Fruit fly (Drosophila melanogaster) whole organism, prepupa: Measurements from ENCODE around the gene CG31068.
A peak's percentile ranks its signal among the peaks of the same experiment; 100 is the strongest.

Experiments used
- Blimp-1 ChIP-seq: fragments of 200-800 bp; sonication (Bioruptor generic); optimal IDR thresholded peaks from 3 replicates; lab custom pipeline; 2017; ENCODE audit warnings: missing biosample characterization, missing genetic modification characterization, mild to moderate bottlenecking, moderate library complexity, missing genetic modification reagents
- CG10631 ChIP-seq: fragments of 200-800 bp; sonication (Bioruptor generic); optimal IDR thresholded peaks from 2 replicates; lab custom pipeline; 2016; ENCODE audit warnings: missing biosample characterization, missing genetic modification characterization
- CG10669 ChIP-seq: fragments of 200-800 bp; sonication (Bioruptor generic); optimal IDR thresholded peaks from 3 replicates; lab custom pipeline; 2018; ENCODE audit warnings: missing biosample characterization, mild to moderate bottlenecking, missing genetic modification characterization, moderate library complexity
- CG11762 ChIP-seq: fragments of 200-800 bp; sonication (Bioruptor generic); optimal IDR thresholded peaks from 3 replicates; lab custom pipeline; 2016; ENCODE audit warnings: missing biosample characterization, missing genetic modification characterization; ENCODE audit not compliant: insufficient read depth
- CG11902 ChIP-seq: fragments of 200-800 bp; sonication (Bioruptor generic); optimal IDR thresholded peaks from 3 replicates; lab custom pipeline; 2016; ENCODE audit warnings: missing biosample characterization, missing genetic modification characterization
- CG15336 ChIP-seq: fragments of 200-800 bp; sonication (Bioruptor generic); IDR thresholded peaks from 2 replicates; pipeline ENCODE4 v1.3.6; 2022; ENCODE audit warnings: missing biosample characterization, missing genetic modification characterization
- CG1621 ChIP-seq: fragments of 200-800 bp; sonication (Bioruptor generic); optimal IDR thresholded peaks from 3 replicates; lab custom pipeline; 2018; ENCODE audit warnings: missing biosample characterization, mild to moderate bottlenecking, missing genetic modification characterization
- CG16779 ChIP-seq: fragments of 200-800 bp; sonication (Bioruptor generic); optimal IDR thresholded peaks from 3 replicates; lab custom pipeline; 2017; ENCODE audit warnings: missing biosample characterization, mild to moderate bottlenecking, missing genetic modification characterization
- CG31627 ChIP-seq: fragments of 200-800 bp; sonication (Bioruptor generic); optimal IDR thresholded peaks from 3 replicates; lab custom pipeline; 2016; ENCODE audit warnings: missing biosample characterization, missing genetic modification characterization
- CG32006 ChIP-seq: fragments of 200-800 bp; sonication (Bioruptor generic); optimal IDR thresholded peaks from 3 replicates; lab custom pipeline; 2017; ENCODE audit warnings: missing biosample characterization, mild to moderate bottlenecking, missing genetic modification characterization
- CG34406 ChIP-seq: fragments of 200-800 bp; sonication (Bioruptor generic); optimal IDR thresholded peaks from 3 replicates; lab custom pipeline; 2016; ENCODE audit warnings: missing biosample characterization, missing genetic modification characterization
- CG3919 ChIP-seq: fragments of 200-800 bp; sonication (Bioruptor generic); optimal IDR thresholded peaks from 3 replicates; lab custom pipeline; 2016; ENCODE audit warnings: missing biosample characterization, missing genetic modification characterization
- CG6163 ChIP-seq: fragments of 200-800 bp; sonication (Bioruptor generic); IDR thresholded peaks from 3 replicates; pipeline ENCODE4 v1.3.6; 2022; ENCODE audit warnings: missing biosample characterization, missing genetic modification characterization
- CG6792 ChIP-seq: fragments of 200-800 bp; sonication (Bioruptor generic); optimal IDR thresholded peaks from 3 replicates; lab custom pipeline; 2016; ENCODE audit warnings: missing biosample characterization, missing genetic modification characterization
- CG6808 ChIP-seq: fragments of 200-800 bp; sonication (Bioruptor generic); optimal IDR thresholded peaks from 3 replicates; lab custom pipeline; 2017; ENCODE audit warnings: missing biosample characterization, missing genetic modification characterization, mild to moderate bottlenecking, moderate library complexity, missing genetic modification reagents
- CG6854 ChIP-seq: fragments of 200-800 bp; sonication (Bioruptor generic); optimal IDR thresholded peaks from 2 replicates; lab custom pipeline; 2017; ENCODE audit warnings: missing biosample characterization, mild to moderate bottlenecking, missing genetic modification characterization
- CG7368 ChIP-seq: fragments of 200-800 bp; sonication (Bioruptor generic); optimal IDR thresholded peaks from 3 replicates; lab custom pipeline; 2016; ENCODE audit warnings: missing biosample characterization, missing genetic modification characterization
- CG8119 ChIP-seq: fragments of 200-800 bp; sonication (Bioruptor generic); IDR thresholded peaks from 3 replicates; pipeline ENCODE4 v1.3.6; 2022; ENCODE audit warnings: missing biosample characterization, missing genetic modification characterization
- CG8319 ChIP-seq: fragments of 200-800 bp; sonication (Bioruptor generic); optimal IDR thresholded peaks from 3 replicates; lab custom pipeline; 2016; ENCODE audit warnings: missing biosample characterization, missing genetic modification characterization
- CG8632 ChIP-seq: fragments of 200-800 bp; sonication (Bioruptor generic); optimal IDR thresholded peaks from 3 replicates; lab custom pipeline; 2016; ENCODE audit warnings: missing biosample characterization, missing genetic modification characterization
- CG9139 ChIP-seq: fragments of 200-800 bp; sonication (Bioruptor generic); optimal IDR thresholded peaks from 3 replicates; lab custom pipeline; 2017; ENCODE audit warnings: missing biosample characterization, mild to moderate bottlenecking, missing genetic modification characterization
- Eip75B ChIP-seq: fragments of 200-800 bp; sonication (Bioruptor generic); optimal IDR thresholded peaks from 3 replicates; lab custom pipeline; 2016; ENCODE audit warnings: missing biosample characterization, missing genetic modification characterization
- Eip78C ChIP-seq: fragments of 200-800 bp; sonication (Bioruptor generic); peaks from one replicate; lab custom pipeline; 2016; ENCODE audit warnings: missing biosample characterization, missing genetic modification characterization
- Eip93F ChIP-seq: fragments of 200-800 bp; sonication (Bioruptor generic); optimal IDR thresholded peaks from 2 replicates; lab custom pipeline; 2016; ENCODE audit warnings: missing biosample characterization, mild to moderate bottlenecking, missing genetic modification characterization
- Ets21C ChIP-seq: fragments of 200-800 bp; sonication (Bioruptor generic); optimal IDR thresholded peaks from 3 replicates; lab custom pipeline; 2016; ENCODE audit warnings: missing biosample characterization, missing genetic modification characterization
- Gug ChIP-seq: fragments of 200-800 bp; sonication (Bioruptor generic); IDR thresholded peaks from 2 replicates; pipeline ENCODE4 v1.3.6; 2022; ENCODE audit warnings: missing biosample characterization, missing genetic modification characterization
- Hr38 ChIP-seq: sonication (Bioruptor generic); optimal IDR thresholded peaks from 2 replicates; lab custom pipeline; 2016; ENCODE audit warnings: missing biosample characterization, missing genetic modification characterization
- Hr39 ChIP-seq: fragments of 200-800 bp; sonication (Bioruptor generic); optimal IDR thresholded peaks from 2 replicates; lab custom pipeline; 2016; ENCODE audit warnings: missing biosample characterization, missing genetic modification characterization
- Lpt ChIP-seq: fragments of 200-800 bp; sonication (Bioruptor generic); optimal IDR thresholded peaks from 3 replicates; lab custom pipeline; 2016; ENCODE audit warnings: missing biosample characterization, missing genetic modification characterization
- Met ChIP-seq: fragments of 200-800 bp; sonication (Bioruptor generic); optimal IDR thresholded peaks from 3 replicates; lab custom pipeline; 2016; ENCODE audit warnings: missing biosample characterization, missing genetic modification characterization
- OdsH ChIP-seq: fragments of 200-800 bp; sonication (Bioruptor generic); optimal IDR thresholded peaks from 3 replicates; lab custom pipeline; 2016; ENCODE audit warnings: missing biosample characterization, missing genetic modification characterization
- Smox ChIP-seq: fragments of 200-800 bp; sonication (Bioruptor generic); optimal IDR thresholded peaks from 3 replicates; lab custom pipeline; 2016; ENCODE audit warnings: missing biosample characterization, missing genetic modification characterization
- Sox14 ChIP-seq: fragments of 200-800 bp; sonication (Bioruptor generic); optimal IDR thresholded peaks from 3 replicates; lab custom pipeline; 2016; ENCODE audit warnings: missing biosample characterization, missing genetic modification characterization
- Sox15 ChIP-seq: fragments of 200-800 bp; sonication (Bioruptor generic); optimal IDR thresholded peaks from 3 replicates; lab custom pipeline; 2016; ENCODE audit warnings: missing biosample characterization, missing genetic modification characterization
- achi ChIP-seq: fragments of 200-800 bp; sonication (Bioruptor generic); optimal IDR thresholded peaks from 3 replicates; lab custom pipeline; 2016; ENCODE audit warnings: missing biosample characterization, missing genetic modification characterization
- cyc ChIP-seq: fragments of 200-800 bp; sonication (Bioruptor generic); optimal IDR thresholded peaks from 3 replicates; lab custom pipeline; 2016; ENCODE audit warnings: missing biosample characterization, missing genetic modification characterization
- dac ChIP-seq: fragments of 200-800 bp; sonication (Bioruptor generic); optimal IDR thresholded peaks from 2 replicates; lab custom pipeline; 2017; ENCODE audit warnings: missing biosample characterization, mild to moderate bottlenecking, missing genetic modification characterization
- dsx ChIP-seq: fragments of 200-800 bp; optimal IDR thresholded peaks from 3 replicates; lab custom pipeline; 2019; ENCODE audit warnings: missing biosample characterization, mild to moderate bottlenecking, missing genetic modification characterization, moderate library complexity; ENCODE audit not compliant: poor library complexity, severe bottlenecking
- eg ChIP-seq: fragments of 200-800 bp; sonication (Bioruptor generic); IDR thresholded peaks from 3 replicates; pipeline ENCODE4 v1.3.6; 2022; ENCODE audit warnings: missing biosample characterization, missing genetic modification characterization
- fd59A ChIP-seq: fragments of 200-800 bp; sonication (Bioruptor generic); optimal IDR thresholded peaks from 2 replicates; lab custom pipeline; 2017; ENCODE audit warnings: missing biosample characterization, mild to moderate bottlenecking, missing genetic modification characterization, missing genetic modification reagents
- fd85E ChIP-seq: fragments of 200-800 bp; sonication (Bioruptor generic); optimal IDR thresholded peaks from 3 replicates; lab custom pipeline; 2016; ENCODE audit warnings: missing biosample characterization, missing genetic modification characterization
- fkh ChIP-seq: fragments of 200-800 bp; sonication (Bioruptor generic); optimal IDR thresholded peaks from 3 replicates; lab custom pipeline; 2017; ENCODE audit warnings: missing biosample characterization, mild to moderate bottlenecking, missing genetic modification characterization, moderate library complexity
- lz ChIP-seq: fragments of 200-800 bp; sonication (Bioruptor generic); optimal IDR thresholded peaks from 3 replicates; lab custom pipeline; 2016; ENCODE audit warnings: missing biosample characterization, missing genetic modification characterization
- pdm3 ChIP-seq: fragments of 200-800 bp; sonication (Bioruptor generic); optimal IDR thresholded peaks from 3 replicates; lab custom pipeline; 2016; ENCODE audit warnings: missing biosample characterization, missing genetic modification characterization
- salr ChIP-seq, 2 experiments: fragments of 200-800 bp; sonication (Bioruptor generic); optimal IDR thresholded peaks; 3 replicates each; lab custom pipeline; 2016 to 2018; ENCODE audit warnings: missing biosample characterization in 2 of 2, missing genetic modification characterization in 2 of 2, mild to moderate bottlenecking in 1 of 2
- ss ChIP-seq, 2 experiments: fragments of 200-800 bp; sonication (Bioruptor generic); optimal IDR thresholded peaks; 2 replicates in 1 of 2; 3 replicates in 1 of 2; lab custom pipeline; 2017 to 2018; ENCODE audit warnings: mild to moderate bottlenecking in 2 of 2, missing biosample characterization in 2 of 2, missing genetic modification characterization in 2 of 2, moderate library complexity in 1 of 2
- svp ChIP-seq: fragments of 200-800 bp; sonication (Bioruptor generic); peaks from one replicate; lab custom pipeline; 2016; ENCODE audit warnings: missing biosample characterization, missing genetic modification characterization
- topi ChIP-seq: fragments of 200-800 bp; sonication (Bioruptor generic); optimal IDR thresholded peaks from 3 replicates; lab custom pipeline; 2016; ENCODE audit warnings: missing biosample characterization, missing genetic modification characterization
- vri ChIP-seq: fragments of 200-800 bp; sonication (Bioruptor generic); optimal IDR thresholded peaks from 3 replicates; lab custom pipeline; 2016; ENCODE audit warnings: missing biosample characterization, mild to moderate bottlenecking, missing genetic modification characterization

Gene CG31068

dm6 chr3R:27197581-27197980 lies 35.9 kb upstream of the CG31068 start (continued):
- TF ChIP-seq fd85E (no peak), dsx (peak; percentile 38)

dm6 chr3R:27198883-27199780 lies 34.4 kb upstream of the CG31068 start:
- no peak for TF ChIP-seq eg (GFP tag; lab: Robert Waterston, UW)
- TF ChIP-seq Eip93F: no peak
- peak; percentile 27 for TF ChIP-seq CG6792 (GFP tag; lab: Kevin White, UChicago)
- TF ChIP-seq CG15336: no peak
- no peak for TF ChIP-seq vri
- peak; percentile 49 for TF ChIP-seq CG6808 (GFP tag; lab: Kevin White, UChicago)
- TF ChIP-seq Blimp-1 (GFP tag; lab: Kevin White, UChicago): no peak
- peak; percentile 89 for TF ChIP-seq Eip78C
- TF ChIP-seq topi (GFP tag; lab: Kevin White, UChicago): peak; percentile 9
- peak; percentile 67 for TF ChIP-seq CG10669 (GFP tag; lab: Kevin White, UChicago)
- TF ChIP-seq ss (GFP tag; optimal IDR thresholded peaks at IDR 0.05; lab: Kevin White, UChicago): peak; percentile 58 to 59
- no peak for TF ChIP-seq CG9139 (GFP tag; lab: Kevin White, UChicago)
- TF ChIP-seq CG16779 (tag; lab: Kevin White, UChicago): no peak
- peak; percentile 48 for TF ChIP-seq CG11762 (GFP tag; lab: Kevin White, UChicago)
- peak; percentile 22 for TF ChIP-seq CG34406 (GFP tag; lab: Kevin White, UChicago)
- TF ChIP-seq lz (GFP tag; lab: Kevin White, UChicago): peak; percentile 25
- TF ChIP-seq dac: no peak
- peak; percentile 33 for TF ChIP-seq CG31627 (GFP tag; lab: Kevin White, UChicago)
- TF ChIP-seq CG8632 (GFP tag; lab: Kevin White, UChicago): peak; percentile 39
- no peak for TF ChIP-seq Met
- TF ChIP-seq Sox15: peak; percentile 47
- TF ChIP-seq Lpt (GFP tag; lab: Kevin White, UChicago): no peak
- TF ChIP-seq Hr39: peak; percentile 27
- peak; percentile 6 for TF ChIP-seq Sox14 (GFP tag; lab: Kevin White, UChicago)
- no peak for TF ChIP-seq Ets21C (GFP tag; lab: Kevin White, UChicago)
- TF ChIP-seq cyc (GFP tag; lab: Kevin White, UChicago): peak; percentile 20
- peak; percentile 47 for TF ChIP-seq fd59A (GFP tag; lab: Kevin White, UChicago)
- TF ChIP-seq CG6854: peak; percentile 46
- peak; percentile 24 for TF ChIP-seq CG7368 (GFP tag; lab: Kevin White, UChicago)
- TF ChIP-seq Hr38 (GFP tag; lab: Kevin White, UChicago): no peak
- TF ChIP-seq CG10631 (GFP tag; lab: Kevin White, UChicago): peak; percentile 28
- TF ChIP-seq CG6163 (GFP tag; lab: Robert Waterston, UW): 0 out of 3 replicates have a peak, but pooled peaks have one; percentile 24
- no peak for TF ChIP-seq CG32006 (GFP tag; lab: Kevin White, UChicago)
- TF ChIP-seq fd85E: no peak
- peak; percentile 46 for TF ChIP-seq Eip75B
- no peak for TF ChIP-seq CG1621
- peak; percentile 50 for TF ChIP-seq pdm3 (GFP tag; lab: Kevin White, UChicago)
- no peak for TF ChIP-seq CG8119 (GFP tag; lab: Robert Waterston, UW)
- peak; percentile 25 for TF ChIP-seq achi (GFP tag; lab: Kevin White, UChicago)
- TF ChIP-seq Smox (GFP tag; lab: Kevin White, UChicago): peak; percentile 29
- peak; percentile 40 for TF ChIP-seq CG8319
- peak; percentile 53 for TF ChIP-seq CG11902
- no peak for TF ChIP-seq Gug
- no peak for TF ChIP-seq fkh (GFP tag; lab: Kevin White, UChicago)
- TF ChIP-seq salr (GFP tag; optimal IDR thresholded peaks at IDR 0.05; lab: Kevin White, UChicago): peak in 1 of 2 experiments; percentile 12
- TF ChIP-seq OdsH (GFP tag; lab: Kevin White, UChicago): peak; percentile 29
- TF ChIP-seq CG3919 (GFP tag; lab: Kevin White, UChicago): peak; percentile 52
- peak; percentile 60 for TF ChIP-seq svp
